Worm (Caenorhabditis elegans) whole organism, mixed stage, embryonic: Measurements from ENCODE around the gene cutl-24.

ENCODE experiments used
- M03D4.4 ChIP-seq: sonication (generic microtip); optimal IDR thresholded peaks from 2 replicates; lab custom pipeline; 2017; ENCODE audit warnings: mild to moderate bottlenecking, missing genetic modification characterization, missing compliant biosample characterization
- bed-3 ChIP-seq: fragments of 200-800 bp; sonication (Bioruptor generic); optimal IDR thresholded peaks from 3 replicates; lab custom pipeline; 2018; ENCODE audit warnings: mild to moderate bottlenecking, missing genetic modification characterization, moderate library complexity, missing compliant biosample characterization
- blmp-1 ChIP-seq: fragments of 150-350 bp; optimal IDR thresholded peaks from 2 replicates; lab custom pipeline; 2014; ENCODE audit warnings: missing biosample characterization, missing genetic modification characterization
- ceh-39 ChIP-seq: fragments of 150-350 bp; optimal IDR thresholded peaks from 2 replicates; lab custom pipeline; 2014; ENCODE audit warnings: missing biosample characterization, missing genetic modification characterization
- ceh-43 ChIP-seq: fragments of 200-800 bp; sonication (Bioruptor generic); optimal IDR thresholded peaks from 2 replicates; lab custom pipeline; 2018; ENCODE audit warnings: mild to moderate bottlenecking, missing genetic modification characterization, moderate library complexity, missing compliant biosample characterization
- ces-1 ChIP-seq: fragments of 150-350 bp; optimal IDR thresholded peaks from 2 replicates; lab custom pipeline; 2014; ENCODE audit warnings: missing biosample characterization, missing genetic modification reagents, missing genetic modification characterization
- cnd-1 ChIP-seq: fragments of 200-800 bp; sonication (Bioruptor generic); optimal IDR thresholded peaks from 2 replicates; lab custom pipeline; 2018; ENCODE audit warnings: mild to moderate bottlenecking, missing genetic modification characterization, missing compliant biosample characterization
- drap-1 ChIP-seq: fragments of 200-800 bp; sonication (Bioruptor generic); optimal IDR thresholded peaks from 3 replicates; lab custom pipeline; 2018; ENCODE audit warnings: mild to moderate bottlenecking, missing genetic modification characterization, missing compliant biosample characterization
- elt-3 ChIP-seq: fragments of 150-350 bp; optimal IDR thresholded peaks from 2 replicates; lab custom pipeline; 2014; ENCODE audit warnings: missing biosample characterization, missing genetic modification characterization
- flh-1 ChIP-seq: fragments of 200-800 bp; sonication (Bioruptor generic); optimal IDR thresholded peaks from 2 replicates; lab custom pipeline; 2018; ENCODE audit warnings: mild to moderate bottlenecking, missing genetic modification characterization, moderate library complexity, missing compliant biosample characterization
- ham-2 ChIP-seq: fragments of 200-800 bp; sonication (Bioruptor generic); optimal IDR thresholded peaks from 2 replicates; lab custom pipeline; 2018; ENCODE audit warnings: mild to moderate bottlenecking, missing genetic modification characterization, missing compliant biosample characterization
- hlh-1 ChIP-seq: fragments of 150-350 bp; optimal IDR thresholded peaks from 2 replicates; lab custom pipeline; 2014; ENCODE audit warnings: missing biosample characterization, missing genetic modification reagents, missing genetic modification characterization
- lin-13 ChIP-seq: fragments of 150-350 bp; optimal IDR thresholded peaks from 2 replicates; lab custom pipeline; 2014; ENCODE audit warnings: missing biosample characterization, missing genetic modification characterization
- lin-32 ChIP-seq: fragments of 200-800 bp; sonication (Bioruptor generic); optimal IDR thresholded peaks from 2 replicates; lab custom pipeline; 2018; ENCODE audit warnings: mild to moderate bottlenecking, missing genetic modification characterization, missing compliant biosample characterization
- lsy-2 ChIP-seq: fragments of 150-350 bp; optimal IDR thresholded peaks from 2 replicates; lab custom pipeline; 2014; ENCODE audit warnings: missing biosample characterization, missing genetic modification characterization
- mab-5 ChIP-seq: fragments of 150-350 bp; optimal IDR thresholded peaks from 2 replicates; lab custom pipeline; 2014; ENCODE audit warnings: missing biosample characterization, missing genetic modification characterization
- mep-1 ChIP-seq: fragments of 150-350 bp; optimal IDR thresholded peaks from 2 replicates; lab custom pipeline; 2017; ENCODE audit warnings: missing biosample characterization, missing genetic modification reagents, missing genetic modification characterization, inconsistent platforms
- mls-2 ChIP-seq: sonication (generic microtip); optimal IDR thresholded peaks from 2 replicates; lab custom pipeline; 2016; ENCODE audit warnings: mild to moderate bottlenecking, missing genetic modification characterization, moderate library complexity, missing compliant biosample characterization
- nhr-12 ChIP-seq: fragments of 150-350 bp; optimal IDR thresholded peaks from 2 replicates; lab custom pipeline; 2014; ENCODE audit warnings: missing biosample characterization, missing genetic modification characterization
- nhr-2 ChIP-seq: fragments of 150-350 bp; optimal IDR thresholded peaks from 2 replicates; lab custom pipeline; 2014; ENCODE audit warnings: missing biosample characterization, missing genetic modification characterization
- nhr-237 ChIP-seq: fragments of 150-350 bp; optimal IDR thresholded peaks from 2 replicates; lab custom pipeline; 2014; ENCODE audit warnings: missing biosample characterization, missing genetic modification characterization
- nhr-28 ChIP-seq: fragments of 150-350 bp; optimal IDR thresholded peaks from 2 replicates; lab custom pipeline; 2014; ENCODE audit warnings: missing biosample characterization, missing genetic modification characterization
- nhr-76 ChIP-seq: sonication (generic microtip); optimal IDR thresholded peaks from 2 replicates; lab custom pipeline; 2017; ENCODE audit warnings: missing biosample characterization, missing genetic modification characterization
- pha-4 ChIP-seq: fragments of 150-350 bp; optimal IDR thresholded peaks from 2 replicates; lab custom pipeline; 2018; ENCODE audit warnings: missing biosample characterization, missing genetic modification reagents, missing genetic modification characterization
- sem-2 ChIP-seq: fragments of 200-800 bp; sonication (Bioruptor generic); optimal IDR thresholded peaks from 2 replicates; lab custom pipeline; 2018; ENCODE audit warnings: mild to moderate bottlenecking, missing genetic modification characterization, missing compliant biosample characterization
- snpc-4 ChIP-seq: fragments of 150-350 bp; optimal IDR thresholded peaks from 2 replicates; lab custom pipeline; 2014; ENCODE audit warnings: missing biosample characterization, missing genetic modification characterization
- sptf-1 ChIP-seq: sonication (generic microtip); optimal IDR thresholded peaks from 2 replicates; lab custom pipeline; 2017; ENCODE audit warnings: mild to moderate bottlenecking, missing genetic modification characterization, moderate library complexity, missing compliant biosample characterization
- tbx-8 ChIP-seq: fragments of 200-800 bp; sonication (Bioruptor generic); optimal IDR thresholded peaks from 2 replicates; lab custom pipeline; 2018; ENCODE audit warnings: mild to moderate bottlenecking, missing genetic modification characterization, moderate library complexity, missing compliant biosample characterization
- unc-120 ChIP-seq: sonication (generic microtip); optimal IDR thresholded peaks from 2 replicates; lab custom pipeline; 2017; ENCODE audit warnings: missing genetic modification characterization, missing compliant biosample characterization; ENCODE audit not compliant: poor library complexity, severe bottlenecking
- unc-62 ChIP-seq: fragments of 150-350 bp; optimal IDR thresholded peaks from 2 replicates; lab custom pipeline; 2014; ENCODE audit warnings: missing biosample characterization, missing genetic modification reagents, missing genetic modification characterization
- zip-8 ChIP-seq: fragments of 150-350 bp; optimal IDR thresholded peaks from 2 replicates; lab custom pipeline; 2014; ENCODE audit warnings: missing biosample characterization, missing genetic modification characterization
- ztf-11 ChIP-seq: fragments of 150-350 bp; optimal IDR thresholded peaks from 2 replicates; lab custom pipeline; 2014; ENCODE audit warnings: missing biosample characterization, missing genetic modification characterization

cutl-24 gene

DNA sequence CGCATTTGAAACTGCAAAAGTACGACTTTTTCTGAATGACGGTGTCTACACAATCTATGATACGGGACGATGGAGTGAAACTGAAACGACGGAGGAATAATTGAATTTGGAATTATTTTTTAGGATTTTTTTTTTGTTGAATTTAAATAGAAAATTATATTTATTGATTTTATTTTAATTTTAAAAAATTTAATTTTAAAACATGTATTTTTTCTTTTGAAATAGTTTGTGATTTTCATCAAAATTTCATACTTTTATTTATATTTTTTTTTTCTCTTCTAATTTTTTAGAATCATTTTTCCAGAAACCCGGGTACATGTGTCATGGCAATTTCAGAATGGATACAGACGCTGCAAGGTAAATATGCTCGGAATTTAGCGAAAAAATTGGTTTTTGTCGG is 43.0 kb downstream of the cutl-24 start, which contains the start of gene Y38C1AA.1:
Y38C1AA.1 (plus strand) TSS at position 301 of the 400 bp plus-strand sequence.
- TF ChIP-seq snpc-4 (tag; lab: Kevin White, UChicago), result no peak
- no peak for TF ChIP-seq nhr-12
- no peak for TF ChIP-seq blmp-1 (tag; lab: Kevin White, UChicago)
- TF ChIP-seq cnd-1, result no peak
- TF ChIP-seq sem-2, result no peak
- no peak for TF ChIP-seq unc-62 (GFP tag; lab: Kevin White, UChicago)
- no peak for TF ChIP-seq flh-1
- TF ChIP-seq mls-2 (tag; lab: Kevin White, UChicago), result no peak
- TF ChIP-seq nhr-237 (tag; lab: Kevin White, UChicago), result no peak
- no peak for TF ChIP-seq ztf-11 (tag; lab: Kevin White, UChicago)
- no peak for TF ChIP-seq nhr-76 (tag; lab: Kevin White, UChicago)
- TF ChIP-seq, all 35 proteins: peak for 0

- TF ChIP-seq mab-5 (tag; lab: Kevin White, UChicago) (no peak), nhr-2 (tag; lab: Kevin White, UChicago) (no peak), snpc-4 (tag; lab: Kevin White, UChicago) (no peak), mls-2 (tag; lab: Kevin White, UChicago) (no peak), bed-3 (no peak), ztf-11 (tag; lab: Kevin White, UChicago) (no peak), unc-62 (GFP tag; lab: Kevin White, UChicago) (no peak), flh-1 (no peak), elt-3 (tag; lab: Kevin White, UChicago) (peak; percentile 64), hlh-1 (tag; lab: Kevin White, UChicago) (no peak), lin-13 (tag; lab: Kevin White, UChicago) (no peak), sptf-1 (tag; lab: Kevin White, UChicago) (no peak), lsy-2 (no peak), mep-1 (no peak), zip-8 (tag; lab: Kevin White, UChicago) (no peak), nhr-28 (tag; lab: Kevin White, UChicago) (no peak), unc-120 (tag; lab: Kevin White, UChicago) (peak; percentile 81), pha-4 (tag; lab: Kevin White, UChicago) (peak; percentile 9), tbx-8 (no peak), ces-1 (peak; percentile 28), blmp-1 (tag; lab: Kevin White, UChicago) (no peak), lin-32 (GFP tag; lab: Kevin White, UChicago) (no peak), ceh-43 (GFP tag; lab: Kevin White, UChicago) (no peak), cnd-1 (no peak), ceh-39 (tag; lab: Kevin White, UChicago) (no peak), sem-2 (no peak), drap-1 (no peak), nhr-12 (no peak), ham-2 (GFP tag; lab: Kevin White, UChicago) (no peak), nhr-237 (tag; lab: Kevin White, UChicago) (no peak)
- TF ChIP-seq, all 35 proteins: peak for 4
Measured at ce11 chrIV:210591-210990, 45.7 kb downstream of the cutl-24 start.

DNA sequence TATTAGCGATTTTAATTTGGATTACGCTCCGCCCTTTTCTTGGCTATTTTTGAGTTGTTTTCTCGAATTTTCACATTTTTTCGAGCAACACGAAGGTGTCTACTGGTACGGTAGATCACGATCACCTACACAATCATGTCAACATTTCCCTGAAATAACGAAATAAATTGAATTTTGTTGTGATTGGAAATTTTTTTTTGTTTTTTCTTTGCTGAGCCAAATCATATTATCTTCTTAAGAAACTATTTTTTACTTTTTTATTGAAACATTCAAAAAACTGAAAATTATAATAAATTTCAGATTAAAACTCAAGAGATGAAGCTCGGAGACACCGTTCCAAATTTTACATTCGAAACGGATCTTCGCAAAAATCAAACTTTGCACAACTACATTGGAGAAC is 53.4 kb downstream of the cutl-24 start, which contains the start of gene prdx-6:
prdx-6 (plus strand) TSS at position 301 of the 400 bp plus-strand sequence.
- TF ChIP-seq elt-3 (tag; lab: Kevin White, UChicago) (no peak), lin-32 (GFP tag; lab: Kevin White, UChicago) (no peak), lsy-2 (no peak), ztf-11 (tag; lab: Kevin White, UChicago) (no peak), nhr-2 (tag; lab: Kevin White, UChicago) (no peak), drap-1 (no peak), M03D4.4 (tag; lab: Kevin White, UChicago) (no peak)
